Worm (Caenorhabditis elegans) whole organism, mixed stage, embryonic: Measurements from ENCODE around the gene F19B2.6.

ENCODE experiments used
- elt-3 ChIP-seq: fragments of 150-350 bp; optimal IDR thresholded peaks from 2 replicates; lab custom pipeline; 2014; ENCODE audit warnings: missing biosample characterization, missing genetic modification characterization
- lin-13 ChIP-seq: fragments of 150-350 bp; optimal IDR thresholded peaks from 2 replicates; lab custom pipeline; 2014; ENCODE audit warnings: missing biosample characterization, missing genetic modification characterization
- lsy-2 ChIP-seq: fragments of 150-350 bp; optimal IDR thresholded peaks from 2 replicates; lab custom pipeline; 2014; ENCODE audit warnings: missing biosample characterization, missing genetic modification characterization
- mab-5 ChIP-seq: fragments of 150-350 bp; optimal IDR thresholded peaks from 2 replicates; lab custom pipeline; 2014; ENCODE audit warnings: missing biosample characterization, missing genetic modification characterization
- nhr-12 ChIP-seq: fragments of 150-350 bp; optimal IDR thresholded peaks from 2 replicates; lab custom pipeline; 2014; ENCODE audit warnings: missing biosample characterization, missing genetic modification characterization
- nhr-237 ChIP-seq: fragments of 150-350 bp; optimal IDR thresholded peaks from 2 replicates; lab custom pipeline; 2014; ENCODE audit warnings: missing biosample characterization, missing genetic modification characterization
- nhr-28 ChIP-seq: fragments of 150-350 bp; optimal IDR thresholded peaks from 2 replicates; lab custom pipeline; 2014; ENCODE audit warnings: missing biosample characterization, missing genetic modification characterization
- nhr-76 ChIP-seq: sonication (generic microtip); optimal IDR thresholded peaks from 2 replicates; lab custom pipeline; 2017; ENCODE audit warnings: missing biosample characterization, missing genetic modification characterization
- pha-4 ChIP-seq: fragments of 150-350 bp; optimal IDR thresholded peaks from 2 replicates; lab custom pipeline; 2018; ENCODE audit warnings: missing biosample characterization, missing genetic modification reagents, missing genetic modification characterization
- sem-2 ChIP-seq: fragments of 200-800 bp; sonication (Bioruptor generic); optimal IDR thresholded peaks from 2 replicates; lab custom pipeline; 2018; ENCODE audit warnings: mild to moderate bottlenecking, missing genetic modification characterization, missing compliant biosample characterization
- snpc-4 ChIP-seq: fragments of 150-350 bp; optimal IDR thresholded peaks from 2 replicates; lab custom pipeline; 2014; ENCODE audit warnings: missing biosample characterization, missing genetic modification characterization
- unc-62 ChIP-seq: fragments of 150-350 bp; optimal IDR thresholded peaks from 2 replicates; lab custom pipeline; 2014; ENCODE audit warnings: missing biosample characterization, missing genetic modification reagents, missing genetic modification characterization

DNA sequence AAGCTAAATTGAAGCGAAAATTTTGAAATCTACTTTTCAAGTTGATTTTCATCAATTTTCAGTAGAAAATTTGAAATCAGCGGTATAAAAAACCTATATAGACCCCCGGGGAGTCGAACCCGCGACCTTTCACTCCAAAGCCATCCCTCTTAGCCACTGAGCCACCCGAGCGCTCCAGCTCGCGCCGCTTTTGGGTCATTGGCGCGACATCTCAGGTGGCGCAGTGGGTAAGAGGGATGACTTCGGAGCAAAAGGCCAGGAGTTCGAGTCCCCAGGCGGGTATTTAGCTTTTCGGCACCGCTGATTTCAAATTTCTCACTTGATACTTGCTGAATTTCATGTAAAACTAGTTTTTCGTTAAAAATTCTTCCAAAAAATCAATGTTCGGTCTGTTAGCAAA is 31.7 kb upstream of the F19B2.6 start:
- no peak for TF ChIP-seq snpc-4 (tag; lab: Kevin White, UChicago)
- TF ChIP-seq unc-62: no peak
- no peak for TF ChIP-seq nhr-76 (tag; lab: Kevin White, UChicago)
- no peak for TF ChIP-seq elt-3 (tag; lab: Kevin White, UChicago)
- TF ChIP-seq lin-13 (tag; lab: Kevin White, UChicago): no peak
- TF ChIP-seq nhr-12: no peak
- no peak for TF ChIP-seq sem-2 (GFP tag; lab: Kevin White, UChicago)
- TF ChIP-seq nhr-237 (tag; lab: Kevin White, UChicago): no peak
- no peak for TF ChIP-seq mab-5
- TF ChIP-seq pha-4 (tag; lab: Kevin White, UChicago): no peak
- TF ChIP-seq lsy-2: no peak
- no peak for TF ChIP-seq nhr-28
